Worm (Caenorhabditis elegans): ENCODE results near the gene rbd-1.

ce11 chrIV:12685827-12686226 lies 39.0 kb upstream of the rbd-1 start:
- TF ChIP-seq flt-1 (GFP tag; IDR thresholded peaks at IDR 0.05) (no peak), cog-1 (tag; optimal IDR thresholded peaks at IDR 0.05) (peak; percentile 40), T22C8.4 (GFP tag; IDR thresholded peaks at IDR 0.05) (no peak), tab-1 (GFP tag; IDR thresholded peaks at IDR 0.05) (no peak), ztf-29 (GFP tag; IDR thresholded peaks at IDR 0.05) (no peak), med-1 (GFP tag; optimal IDR thresholded peaks at IDR 0.05; ENCODE audit: insufficient read depth) (no peak)

Measured in whole organism, midembryonic.